Fruit fly (Drosophila melanogaster): ENCODE measurements around the gene CG7091.

CG7091 gene

DNA sequence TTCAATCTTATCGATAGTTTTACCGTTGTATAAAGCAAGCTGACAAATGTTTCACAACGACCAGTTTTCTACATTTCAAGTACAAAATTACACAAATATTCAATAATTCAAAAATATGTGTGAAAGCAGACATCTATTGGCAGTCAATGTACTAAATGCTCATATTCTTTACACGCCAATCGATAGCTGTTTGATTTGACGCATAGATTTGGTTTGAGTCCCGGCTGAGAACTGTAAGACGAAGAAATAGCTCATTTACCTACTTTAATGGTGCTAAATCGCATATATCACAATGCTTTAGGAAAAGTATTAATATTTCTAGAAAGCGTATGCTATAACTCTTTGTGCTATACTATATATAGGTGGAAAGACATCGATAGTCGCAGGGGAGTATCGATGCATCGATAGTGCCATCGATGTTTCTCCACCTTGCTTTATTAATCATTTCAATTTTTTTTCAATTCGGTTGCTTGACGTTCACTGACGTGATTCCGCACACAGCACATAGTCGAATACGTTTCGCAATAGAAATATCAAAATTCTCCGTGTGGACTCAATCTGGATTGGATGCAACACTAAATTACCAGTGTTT, 2.9 kb downstream of the CG7091 start, which contains the start of gene Paip2 (continued):
- TF ChIP-seq CG12769 (tag; optimal IDR thresholded peaks at IDR 0.05): peak; percentile 24
- TF ChIP-seq CG12071 (GFP tag; optimal IDR thresholded peaks at IDR 0.05): no peak
- TF ChIP-seq Pdp1 (GFP tag; optimal IDR thresholded peaks at IDR 0.05): peak in 1 of 2 experiments; percentile 84
- peak; percentile 23 for TF ChIP-seq dmrt11E (tag; optimal IDR thresholded peaks at IDR 0.05)
- peak; percentile 77 for TF ChIP-seq CG15601 (tag; optimal IDR thresholded peaks at IDR 0.05)
- no peak for TF ChIP-seq CG6683 (GFP tag; optimal IDR thresholded peaks at IDR 0.05)
- peak; percentile 32 for TF ChIP-seq Nf-YC (tag; optimal IDR thresholded peaks at IDR 0.05)
- no peak for TF ChIP-seq eyg (GFP tag; optimal IDR thresholded peaks at IDR 0.05)
- TF ChIP-seq emc (GFP tag; optimal IDR thresholded peaks at IDR 0.05): no peak
- peak; percentile 38 for TF ChIP-seq CG8924 (tag; optimal IDR thresholded peaks at IDR 0.05)
- peak; percentile 67 for TF ChIP-seq CG17186 (GFP tag; optimal IDR thresholded peaks at IDR 0.05)
- TF ChIP-seq vfl (GFP tag; optimal IDR thresholded peaks at IDR 0.05): no peak
- no peak for TF ChIP-seq CG16779 (GFP tag; IDR thresholded peaks at IDR 0.05)
- peak; percentile 83 for TF ChIP-seq CG42726 (GFP tag; IDR thresholded peaks at IDR 0.05; ENCODE audit: partially characterized antibody)
- no peak for TF ChIP-seq aop (GFP tag; IDR thresholded peaks at IDR 0.05)
- TF ChIP-seq fru (optimal IDR thresholded peaks at IDR 0.05): no peak
- TF ChIP-seq unc-4 (GFP tag; IDR thresholded peaks at IDR 0.05; ENCODE audit: partially characterized antibody): peak; percentile 98
- peak; percentile 2 for TF ChIP-seq Jarid2 (GFP tag; optimal IDR thresholded peaks at IDR 0.05)
- no peak for TF ChIP-seq Doc2 (GFP tag; IDR thresholded peaks at IDR 0.05)
- TF ChIP-seq lbe (GFP tag; optimal IDR thresholded peaks at IDR 0.05): peak; percentile 16
- TF ChIP-seq CG13775 (GFP tag; optimal IDR thresholded peaks at IDR 0.05): no peak
- peak; percentile 6 for TF ChIP-seq CG2120 (GFP tag; optimal IDR thresholded peaks at IDR 0.05)
- TF ChIP-seq CG14710 (tag; optimal IDR thresholded peaks at IDR 0.05): peak; percentile 80
- peak; percentile 90 for TF ChIP-seq CG2116 (GFP tag; optimal IDR thresholded peaks at IDR 0.05)
- TF ChIP-seq slp2 (GFP tag; optimal IDR thresholded peaks at IDR 0.05): no peak
- TF ChIP-seq H15 (GFP tag; IDR thresholded peaks at IDR 0.05): no peak
- TF ChIP-seq bbx (GFP tag; IDR thresholded peaks at IDR 0.05; ENCODE audit: partially characterized antibody): peak; percentile 97
- peak; percentile 46; the same call in 1 of the 2 replicates for TF ChIP-seq chm (GFP tag; IDR thresholded peaks at IDR 0.05)
- no peak for TF ChIP-seq Xrp1 (GFP tag; IDR thresholded peaks at IDR 0.05)
- no peak for TF ChIP-seq CG17912 (GFP tag; optimal IDR thresholded peaks at IDR 0.05)
- TF ChIP-seq CG3163 (GFP tag; optimal IDR thresholded peaks at IDR 0.05): peak; percentile 11
- TF ChIP-seq Sox100B (GFP tag; optimal IDR thresholded peaks at IDR 0.05): no peak
- peak; percentile 43 for TF ChIP-seq HmgZ (tag; optimal IDR thresholded peaks at IDR 0.05)

DNA sequence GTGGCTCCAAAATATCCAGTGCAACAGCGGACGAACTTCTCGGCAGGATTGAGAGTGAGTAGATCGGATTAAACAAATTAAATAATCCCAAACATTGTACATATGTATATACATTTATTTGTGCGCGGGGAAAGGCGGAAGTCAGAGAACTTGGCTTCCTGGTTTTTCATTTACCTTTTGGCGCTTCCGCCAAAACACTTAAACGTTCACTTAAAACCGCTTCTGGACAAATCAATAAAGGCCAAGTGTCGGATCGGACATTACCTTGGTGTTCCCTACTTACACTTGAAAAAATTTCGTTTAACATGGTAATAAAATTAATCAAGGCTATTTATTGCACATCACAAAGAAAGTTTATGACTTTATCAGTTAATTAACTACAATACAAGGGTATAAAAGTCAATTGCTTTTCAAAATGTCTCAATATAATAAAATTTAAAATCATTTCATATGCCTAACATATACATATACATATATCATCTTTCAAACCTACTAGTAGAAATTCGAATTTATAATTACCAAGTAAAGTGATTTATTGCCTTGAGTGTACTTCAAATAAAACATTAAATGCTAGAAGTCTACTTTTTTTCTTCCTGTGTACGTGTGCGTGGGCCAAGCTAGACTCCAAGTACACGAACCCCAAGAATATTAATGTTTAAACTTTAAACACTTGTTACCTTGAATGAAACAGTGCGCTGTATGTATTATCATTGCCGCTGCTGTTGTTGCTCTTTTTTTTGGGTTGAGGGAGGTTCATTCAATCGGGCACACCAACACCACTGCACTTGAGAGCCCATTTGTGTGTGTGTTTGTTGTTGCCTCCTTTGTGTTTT, 3.8 kb downstream of the CG7091 start:
- TF ChIP-seq crp (GFP tag; optimal IDR thresholded peaks at IDR 0.05) (no peak), HLH3B (GFP tag; IDR thresholded peaks at IDR 0.05) (peak; percentile 51), z (GFP tag; IDR thresholded peaks at IDR 0.05) (no peak), ken (GFP tag; IDR thresholded peaks at IDR 0.05) (peak; percentile 30; the same call in 1 of the 3 replicates), CG15011 (GFP tag; optimal IDR thresholded peaks at IDR 0.05) (peak; percentile 70), so (GFP tag; IDR thresholded peaks at IDR 0.05) (0 out of 3 replicates have a peak, but pooled peaks have one; percentile 40), hth (optimal IDR thresholded peaks at IDR 0.05) (no peak), esg (GFP tag; conservative IDR thresholded peaks at IDR 0.05) (peak; percentile 57), CG18599 (GFP tag; optimal IDR thresholded peaks at IDR 0.05) (peak; percentile 68), ara (GFP tag; IDR thresholded peaks at IDR 0.05) (peak; percentile 60), pita (GFP tag; optimal IDR thresholded peaks at IDR 0.05) (no peak), fd96Cb (tag; optimal IDR thresholded peaks at IDR 0.05) (peak; percentile 51), seq (GFP tag; IDR thresholded peaks at IDR 0.05) (no peak), CG7839 (tag; optimal IDR thresholded peaks at IDR 0.05) (peak; percentile 81), Neu2 (GFP tag; optimal IDR thresholded peaks at IDR 0.05; ENCODE audit: borderline replicate concordance) (no peak), gro (GFP tag; optimal IDR thresholded peaks at IDR 0.05) (no peak), Xbp1 (GFP tag; optimal IDR thresholded peaks at IDR 0.05) (peak; percentile 63)
